Fruit fly (Drosophila melanogaster) whole organism, prepupa: ENCODE measurements around the gene CG14275.

Experiments used
- Blimp-1 ChIP-seq: fragments of 200-800 bp; sonication (Bioruptor generic); optimal IDR thresholded peaks from 3 replicates; lab custom pipeline; 2017; ENCODE audit warnings: missing biosample characterization, missing genetic modification characterization, mild to moderate bottlenecking, moderate library complexity, missing genetic modification reagents
- CG10631 ChIP-seq: fragments of 200-800 bp; sonication (Bioruptor generic); optimal IDR thresholded peaks from 2 replicates; lab custom pipeline; 2016; ENCODE audit warnings: missing biosample characterization, missing genetic modification characterization
- CG10669 ChIP-seq: fragments of 200-800 bp; sonication (Bioruptor generic); optimal IDR thresholded peaks from 3 replicates; lab custom pipeline; 2018; ENCODE audit warnings: missing biosample characterization, mild to moderate bottlenecking, missing genetic modification characterization, moderate library complexity
- CG11294 ChIP-seq: fragments of 200-800 bp; sonication (Bioruptor generic); IDR thresholded peaks from 2 replicates; pipeline ENCODE4 v1.3.6; 2022; ENCODE audit warnings: missing biosample characterization, missing genetic modification characterization
- CG11762 ChIP-seq: fragments of 200-800 bp; sonication (Bioruptor generic); optimal IDR thresholded peaks from 3 replicates; lab custom pipeline; 2016; ENCODE audit warnings: missing biosample characterization, missing genetic modification characterization; ENCODE audit not compliant: insufficient read depth
- CG11902 ChIP-seq: fragments of 200-800 bp; sonication (Bioruptor generic); optimal IDR thresholded peaks from 3 replicates; lab custom pipeline; 2016; ENCODE audit warnings: missing biosample characterization, missing genetic modification characterization
- CG15336 ChIP-seq: fragments of 200-800 bp; sonication (Bioruptor generic); IDR thresholded peaks from 2 replicates; pipeline ENCODE4 v1.3.6; 2022; ENCODE audit warnings: missing biosample characterization, missing genetic modification characterization
- CG1621 ChIP-seq: fragments of 200-800 bp; sonication (Bioruptor generic); optimal IDR thresholded peaks from 3 replicates; lab custom pipeline; 2018; ENCODE audit warnings: missing biosample characterization, mild to moderate bottlenecking, missing genetic modification characterization
- CG16779 ChIP-seq: fragments of 200-800 bp; sonication (Bioruptor generic); optimal IDR thresholded peaks from 3 replicates; lab custom pipeline; 2017; ENCODE audit warnings: missing biosample characterization, mild to moderate bottlenecking, missing genetic modification characterization
- CG3032 ChIP-seq: fragments of 200-800 bp; optimal IDR thresholded peaks from 2 replicates; lab custom pipeline; 2019; ENCODE audit warnings: missing biosample characterization, mild to moderate bottlenecking, missing genetic modification characterization, moderate library complexity
- CG31627 ChIP-seq: fragments of 200-800 bp; sonication (Bioruptor generic); optimal IDR thresholded peaks from 3 replicates; lab custom pipeline; 2016; ENCODE audit warnings: missing biosample characterization, missing genetic modification characterization
- CG3919 ChIP-seq: fragments of 200-800 bp; sonication (Bioruptor generic); optimal IDR thresholded peaks from 3 replicates; lab custom pipeline; 2016; ENCODE audit warnings: missing biosample characterization, missing genetic modification characterization
- CG6163 ChIP-seq: fragments of 200-800 bp; sonication (Bioruptor generic); IDR thresholded peaks from 3 replicates; pipeline ENCODE4 v1.3.6; 2022; ENCODE audit warnings: missing biosample characterization, missing genetic modification characterization
- CG6276 ChIP-seq: fragments of 200-800 bp; sonication (Bioruptor generic); optimal IDR thresholded peaks from 2 replicates; lab custom pipeline; 2017; ENCODE audit warnings: missing biosample characterization, mild to moderate bottlenecking, missing genetic modification characterization
- CG6792 ChIP-seq: fragments of 200-800 bp; sonication (Bioruptor generic); optimal IDR thresholded peaks from 3 replicates; lab custom pipeline; 2016; ENCODE audit warnings: missing biosample characterization, missing genetic modification characterization
- CG6854 ChIP-seq: fragments of 200-800 bp; sonication (Bioruptor generic); optimal IDR thresholded peaks from 2 replicates; lab custom pipeline; 2017; ENCODE audit warnings: missing biosample characterization, mild to moderate bottlenecking, missing genetic modification characterization
- CG8119 ChIP-seq: fragments of 200-800 bp; sonication (Bioruptor generic); IDR thresholded peaks from 3 replicates; pipeline ENCODE4 v1.3.6; 2022; ENCODE audit warnings: missing biosample characterization, missing genetic modification characterization
- CG8319 ChIP-seq: fragments of 200-800 bp; sonication (Bioruptor generic); optimal IDR thresholded peaks from 3 replicates; lab custom pipeline; 2016; ENCODE audit warnings: missing biosample characterization, missing genetic modification characterization
- CG8632 ChIP-seq: fragments of 200-800 bp; sonication (Bioruptor generic); optimal IDR thresholded peaks from 3 replicates; lab custom pipeline; 2016; ENCODE audit warnings: missing biosample characterization, missing genetic modification characterization
- CG9139 ChIP-seq: fragments of 200-800 bp; sonication (Bioruptor generic); optimal IDR thresholded peaks from 3 replicates; lab custom pipeline; 2017; ENCODE audit warnings: missing biosample characterization, mild to moderate bottlenecking, missing genetic modification characterization
- Eip75B ChIP-seq: fragments of 200-800 bp; sonication (Bioruptor generic); optimal IDR thresholded peaks from 3 replicates; lab custom pipeline; 2016; ENCODE audit warnings: missing biosample characterization, missing genetic modification characterization
- Eip93F ChIP-seq: fragments of 200-800 bp; sonication (Bioruptor generic); optimal IDR thresholded peaks from 2 replicates; lab custom pipeline; 2016; ENCODE audit warnings: missing biosample characterization, mild to moderate bottlenecking, missing genetic modification characterization
- Ets21C ChIP-seq: fragments of 200-800 bp; sonication (Bioruptor generic); optimal IDR thresholded peaks from 3 replicates; lab custom pipeline; 2016; ENCODE audit warnings: missing biosample characterization, missing genetic modification characterization
- Ets96B ChIP-seq: fragments of 200-800 bp; optimal IDR thresholded peaks from 2 replicates; lab custom pipeline; 2019; ENCODE audit warnings: missing biosample characterization, mild to moderate bottlenecking, missing genetic modification characterization, moderate library complexity
- Gug ChIP-seq: fragments of 200-800 bp; sonication (Bioruptor generic); IDR thresholded peaks from 2 replicates; pipeline ENCODE4 v1.3.6; 2022; ENCODE audit warnings: missing biosample characterization, missing genetic modification characterization
- Hr38 ChIP-seq: sonication (Bioruptor generic); optimal IDR thresholded peaks from 2 replicates; lab custom pipeline; 2016; ENCODE audit warnings: missing biosample characterization, missing genetic modification characterization
- Lpt ChIP-seq: fragments of 200-800 bp; sonication (Bioruptor generic); optimal IDR thresholded peaks from 3 replicates; lab custom pipeline; 2016; ENCODE audit warnings: missing biosample characterization, missing genetic modification characterization
- Met ChIP-seq: fragments of 200-800 bp; sonication (Bioruptor generic); optimal IDR thresholded peaks from 3 replicates; lab custom pipeline; 2016; ENCODE audit warnings: missing biosample characterization, missing genetic modification characterization
- OdsH ChIP-seq: fragments of 200-800 bp; sonication (Bioruptor generic); optimal IDR thresholded peaks from 3 replicates; lab custom pipeline; 2016; ENCODE audit warnings: missing biosample characterization, missing genetic modification characterization
- Smox ChIP-seq: fragments of 200-800 bp; sonication (Bioruptor generic); optimal IDR thresholded peaks from 3 replicates; lab custom pipeline; 2016; ENCODE audit warnings: missing biosample characterization, missing genetic modification characterization
- Sox15 ChIP-seq: fragments of 200-800 bp; sonication (Bioruptor generic); optimal IDR thresholded peaks from 3 replicates; lab custom pipeline; 2016; ENCODE audit warnings: missing biosample characterization, missing genetic modification characterization
- acj6 ChIP-seq: fragments of 200-800 bp; sonication (Bioruptor generic); optimal IDR thresholded peaks from 3 replicates; lab custom pipeline; 2016; ENCODE audit warnings: missing biosample characterization, missing genetic modification characterization
- cyc ChIP-seq: fragments of 200-800 bp; sonication (Bioruptor generic); optimal IDR thresholded peaks from 3 replicates; lab custom pipeline; 2016; ENCODE audit warnings: missing biosample characterization, missing genetic modification characterization
- dac ChIP-seq: fragments of 200-800 bp; sonication (Bioruptor generic); optimal IDR thresholded peaks from 2 replicates; lab custom pipeline; 2017; ENCODE audit warnings: missing biosample characterization, mild to moderate bottlenecking, missing genetic modification characterization
- dsx ChIP-seq: fragments of 200-800 bp; optimal IDR thresholded peaks from 3 replicates; lab custom pipeline; 2019; ENCODE audit warnings: missing biosample characterization, mild to moderate bottlenecking, missing genetic modification characterization, moderate library complexity; ENCODE audit not compliant: poor library complexity, severe bottlenecking
- eg ChIP-seq: fragments of 200-800 bp; sonication (Bioruptor generic); IDR thresholded peaks from 3 replicates; pipeline ENCODE4 v1.3.6; 2022; ENCODE audit warnings: missing biosample characterization, missing genetic modification characterization
- esn ChIP-seq: fragments of 200-800 bp; sonication (Bioruptor generic); optimal IDR thresholded peaks from 2 replicates; lab custom pipeline; 2016; ENCODE audit warnings: missing biosample characterization, mild to moderate bottlenecking, missing genetic modification characterization, moderate library complexity
- fd59A ChIP-seq: fragments of 200-800 bp; sonication (Bioruptor generic); optimal IDR thresholded peaks from 2 replicates; lab custom pipeline; 2017; ENCODE audit warnings: missing biosample characterization, mild to moderate bottlenecking, missing genetic modification characterization, missing genetic modification reagents
- fd85E ChIP-seq: fragments of 200-800 bp; sonication (Bioruptor generic); optimal IDR thresholded peaks from 3 replicates; lab custom pipeline; 2016; ENCODE audit warnings: missing biosample characterization, missing genetic modification characterization
- fkh ChIP-seq: fragments of 200-800 bp; sonication (Bioruptor generic); optimal IDR thresholded peaks from 3 replicates; lab custom pipeline; 2017; ENCODE audit warnings: missing biosample characterization, mild to moderate bottlenecking, missing genetic modification characterization, moderate library complexity
- lz ChIP-seq: fragments of 200-800 bp; sonication (Bioruptor generic); optimal IDR thresholded peaks from 3 replicates; lab custom pipeline; 2016; ENCODE audit warnings: missing biosample characterization, missing genetic modification characterization
- pdm3 ChIP-seq: fragments of 200-800 bp; sonication (Bioruptor generic); optimal IDR thresholded peaks from 3 replicates; lab custom pipeline; 2016; ENCODE audit warnings: missing biosample characterization, missing genetic modification characterization
- salr ChIP-seq, 2 experiments: fragments of 200-800 bp; sonication (Bioruptor generic); optimal IDR thresholded peaks; 3 replicates each; lab custom pipeline; 2016 to 2018; ENCODE audit warnings: missing biosample characterization in 2 of 2, missing genetic modification characterization in 2 of 2, mild to moderate bottlenecking in 1 of 2
- spab ChIP-seq: fragments of 200-800 bp; sonication (Bioruptor generic); optimal IDR thresholded peaks from 2 replicates; lab custom pipeline; 2017; ENCODE audit warnings: missing biosample characterization, mild to moderate bottlenecking, missing genetic modification characterization, missing genetic modification reagents
- ss ChIP-seq, 2 experiments: fragments of 200-800 bp; sonication (Bioruptor generic); optimal IDR thresholded peaks; 2 replicates in 1 of 2; 3 replicates in 1 of 2; lab custom pipeline; 2017 to 2018; ENCODE audit warnings: mild to moderate bottlenecking in 2 of 2, missing biosample characterization in 2 of 2, missing genetic modification characterization in 2 of 2, moderate library complexity in 1 of 2
- svp ChIP-seq: fragments of 200-800 bp; sonication (Bioruptor generic); peaks from one replicate; lab custom pipeline; 2016; ENCODE audit warnings: missing biosample characterization, missing genetic modification characterization

The CG14275 gene

dm6 chr2L:8376717-8377116 lies 49.5 kb downstream of the CG14275 start, which contains the start of the genes CG13390 and CG17294 (continued):
- peak; percentile 99 for TF ChIP-seq CG11762 (GFP tag; lab: Kevin White, UChicago)
- peak; percentile 98 for TF ChIP-seq CG1621 (tag; lab: Kevin White, UChicago)
- TF ChIP-seq eg (GFP tag; lab: Robert Waterston, UW) = peak; percentile 100
- TF ChIP-seq CG15336 (GFP tag; lab: Robert Waterston, UW) = peak; percentile 100
- peak; percentile 100 for TF ChIP-seq CG3032 (tag; lab: Kevin White, UChicago)
- peak; percentile 45 for TF ChIP-seq Hr38
- TF ChIP-seq Eip75B (GFP tag; lab: Kevin White, UChicago) = peak; percentile 99
- peak; percentile 98 for TF ChIP-seq fd59A
- peak; percentile 100 for TF ChIP-seq CG3919 (GFP tag; lab: Kevin White, UChicago)
- TF ChIP-seq CG8632 (GFP tag; lab: Kevin White, UChicago) = peak; percentile 100
- TF ChIP-seq lz (GFP tag; lab: Kevin White, UChicago) = peak; percentile 98
- peak; percentile 99 for TF ChIP-seq Met (GFP tag; lab: Kevin White, UChicago)
- peak; percentile 99 for TF ChIP-seq cyc (GFP tag; lab: Kevin White, UChicago)
- TF ChIP-seq CG6163 = peak; percentile 100
- TF ChIP-seq Lpt (GFP tag; lab: Kevin White, UChicago) = peak; percentile 99
- TF ChIP-seq Smox = peak; percentile 99
- TF ChIP-seq fkh (GFP tag; lab: Kevin White, UChicago) = peak; percentile 95
- TF ChIP-seq, all 60 proteins: peak for 60

- TF ChIP-seq CG8319 (GFP tag; lab: Kevin White, UChicago) (no peak), fd85E (GFP tag; lab: Kevin White, UChicago) (peak; percentile 9), svp (GFP tag; lab: Kevin White, UChicago) (peak; percentile 69), CG31627 (GFP tag; lab: Kevin White, UChicago) (peak; percentile 19), CG6854 (peak; percentile 5), salr (GFP tag; optimal IDR thresholded peaks at IDR 0.05; lab: Kevin White, UChicago) (peak in 1 of 2 experiments; percentile 19), Hr38 (no peak), CG11294 (GFP tag; lab: Robert Waterston, UW) (no peak), esn (GFP tag; lab: Kevin White, UChicago) (peak; percentile 63), dac (GFP tag; lab: Kevin White, UChicago) (no peak), CG10669 (no peak), CG8632 (GFP tag; lab: Kevin White, UChicago) (peak; percentile 2), OdsH (GFP tag; lab: Kevin White, UChicago) (peak; percentile 59), Gug (GFP tag; lab: Robert Waterston, UW) (no peak), fd59A (no peak), CG8119 (GFP tag; lab: Robert Waterston, UW) (peak; percentile 45; the same call in 1 of the 3 replicates), Ets21C (GFP tag; lab: Kevin White, UChicago) (no peak), Blimp-1 (GFP tag; lab: Kevin White, UChicago) (peak; percentile 64), Ets96B (tag; lab: Kevin White, UChicago) (peak; percentile 1), Sox15 (GFP tag; lab: Kevin White, UChicago) (peak; percentile 12), Smox (peak; percentile 64), CG6163 (peak; percentile 37; the same call in 1 of the 3 replicates), Lpt (GFP tag; lab: Kevin White, UChicago) (no peak), CG6792 (peak; percentile 16), Met (GFP tag; lab: Kevin White, UChicago) (peak; percentile 52), dsx (GFP tag; lab: Kevin White, UChicago) (peak; percentile 46), CG1621 (tag; lab: Kevin White, UChicago) (no peak), pdm3 (peak; percentile 42), CG15336 (GFP tag; lab: Robert Waterston, UW) (peak; percentile 39), CG11762 (GFP tag; lab: Kevin White, UChicago) (no peak), fkh (GFP tag; lab: Kevin White, UChicago) (peak; percentile 66), acj6 (GFP tag; lab: Kevin White, UChicago) (peak; percentile 37), CG10631 (peak; percentile 32), eg (GFP tag; lab: Robert Waterston, UW) (0 out of 3 replicates have a peak, but pooled peaks have one; percentile 48), CG9139 (GFP tag; lab: Kevin White, UChicago) (peak; percentile 6), CG3032 (tag; lab: Kevin White, UChicago) (peak; percentile 8), Eip93F (GFP tag; lab: Kevin White, UChicago) (peak; percentile 9), CG6276 (GFP tag; lab: Kevin White, UChicago) (no peak), CG11902 (GFP tag; lab: Kevin White, UChicago) (no peak), spab (no peak), CG16779 (tag; lab: Kevin White, UChicago) (no peak), ss (GFP tag; optimal IDR thresholded peaks at IDR 0.05; lab: Kevin White, UChicago) (peak in 1 of 2 experiments; percentile 11), lz (GFP tag; lab: Kevin White, UChicago) (peak; percentile 38)
These were observed 54.3 kb downstream of the CG14275 start, which contains the start of gene AlaRS for dm6 chr2L:8381508-8382036. AlaRS (minus strand) TSS chr2L:8381764.
